Fruit fly (Drosophila melanogaster): Measurements from ENCODE around the gene Ras85D.

The Ras85D gene

DNA sequence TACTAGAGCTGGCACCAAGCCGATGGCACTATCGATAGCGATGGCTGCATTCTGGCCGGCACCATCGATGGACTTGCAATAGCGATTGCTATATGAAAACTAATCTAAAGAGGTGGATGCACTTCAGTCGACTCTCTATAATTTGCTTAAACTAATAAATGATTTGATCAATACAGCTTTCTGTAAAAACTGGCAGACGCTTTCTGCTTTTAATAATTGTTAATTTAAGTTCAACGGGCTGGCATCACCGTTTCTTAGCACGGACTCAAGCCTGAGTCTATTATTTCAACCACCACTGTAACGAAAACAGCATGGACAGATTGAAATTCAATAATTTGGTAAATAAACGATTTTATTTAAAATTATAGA lies at the start of gene Ras85D, which contains the start of gene Rlb1:
Gene Ras85D, minus strand, starts transcription at position 16 of the 369 bp plus-strand sequence.
Gene Rlb1, plus strand, starts transcription at position 276 of the 369 bp plus-strand sequence.
- TF ChIP-seq OdsH (GFP tag; optimal IDR thresholded peaks at IDR 0.05) (peak; percentile 37), Hr83 (GFP tag; optimal IDR thresholded peaks at IDR 0.05; ENCODE audit: poor library complexity, severe bottlenecking) (peak; percentile 18), Dif (GFP tag; optimal IDR thresholded peaks at IDR 0.05; ENCODE audit: partially characterized antibody) (no peak), sv (GFP tag; optimal IDR thresholded peaks at IDR 0.05) (peak; percentile 77), psq (GFP tag; optimal IDR thresholded peaks at IDR 0.05) (peak; percentile 62), rgr (GFP tag; optimal IDR thresholded peaks at IDR 0.05) (peak; percentile 70), lola (GFP tag; optimal IDR thresholded peaks at IDR 0.05) (no peak), brk (GFP tag; optimal IDR thresholded peaks at IDR 0.05) (peak; percentile 64), Hnf4 (GFP tag; optimal IDR thresholded peaks at IDR 0.05) (peak; percentile 78), sage (GFP tag; optimal IDR thresholded peaks at IDR 0.05) (no peak), N (GFP tag; optimal IDR thresholded peaks at IDR 0.05) (no peak), fru (GFP tag; optimal IDR thresholded peaks at IDR 0.05) (peak; percentile 76), Mio (GFP tag; optimal IDR thresholded peaks at IDR 0.05) (no peak), Abd-B (GFP tag; optimal IDR thresholded peaks at IDR 0.05) (no peak), ey (GFP tag; optimal IDR thresholded peaks at IDR 0.05) (peak; percentile 80), GATAd (GFP tag; optimal IDR thresholded peaks at IDR 0.05) (no peak), dmrt93B (GFP tag; optimal IDR thresholded peaks at IDR 0.05) (no peak), CG9705 (GFP tag; optimal IDR thresholded peaks at IDR 0.05) (peak; percentile 50), CrebA (GFP tag; optimal IDR thresholded peaks at IDR 0.05; ENCODE audit: borderline replicate concordance) (no peak), h (GFP tag; optimal IDR thresholded peaks at IDR 0.05) (peak; percentile 76), CG32264 (GFP tag; optimal IDR thresholded peaks at IDR 0.05) (no peak), dl (GFP tag; optimal IDR thresholded peaks at IDR 0.05; ENCODE audit: insufficient read depth in 1 of 2, partially characterized antibody in 2 of 2) (no peak), foxo (GFP tag; optimal IDR thresholded peaks at IDR 0.05) (peak in 1 of 2 experiments; percentile 81), jim (GFP tag; optimal IDR thresholded peaks at IDR 0.05) (peak; percentile 7), Vsx2 (GFP tag; optimal IDR thresholded peaks at IDR 0.05; ENCODE audit: partially characterized antibody) (no peak), woc (GFP tag; optimal IDR thresholded peaks at IDR 0.05) (peak; percentile 57), Myc (optimal IDR thresholded peaks at IDR 0.05) (peak; percentile 45), dsf (GFP tag; optimal IDR thresholded peaks at IDR 0.05; ENCODE audit: borderline replicate concordance) (peak; percentile 36), usp (GFP tag; optimal IDR thresholded peaks at IDR 0.05) (no peak), Jra (GFP tag; optimal IDR thresholded peaks at IDR 0.05) (peak; percentile 68), Hr78 (GFP tag; optimal IDR thresholded peaks at IDR 0.05) (no peak), pan (optimal IDR thresholded peaks at IDR 0.05) (no peak), tai (GFP tag; optimal IDR thresholded peaks at IDR 0.05) (peak; percentile 93), HLH106 (tag; optimal IDR thresholded peaks at IDR 0.05) (peak; percentile 77), Dfd (GFP tag; optimal IDR thresholded peaks at IDR 0.05) (no peak), br (GFP tag; optimal IDR thresholded peaks at IDR 0.05) (peak; percentile 68), Sp1 (GFP tag; optimal IDR thresholded peaks at IDR 0.05) (peak; percentile 49), Rel (GFP tag; optimal IDR thresholded peaks at IDR 0.05) (no peak), Rel (tag; optimal IDR thresholded peaks at IDR 0.05) (peak; percentile 21)

dm6 chr3R:9561121-9561520 lies 48.3 kb upstream of the Ras85D start:
- no peak for TF ChIP-seq Vsx2 (GFP tag; optimal IDR thresholded peaks at IDR 0.05; ENCODE audit: partially characterized antibody)
- TF ChIP-seq Dfd (GFP tag; optimal IDR thresholded peaks at IDR 0.05) = no peak
- no peak for TF ChIP-seq Hnf4 (GFP tag; optimal IDR thresholded peaks at IDR 0.05)
- TF ChIP-seq Sp1 (GFP tag; optimal IDR thresholded peaks at IDR 0.05) = no peak
- TF ChIP-seq ey (GFP tag; optimal IDR thresholded peaks at IDR 0.05) = no peak
- no peak for TF ChIP-seq CG9705 (GFP tag; optimal IDR thresholded peaks at IDR 0.05)
- no peak for TF ChIP-seq dl (GFP tag; optimal IDR thresholded peaks at IDR 0.05; ENCODE audit: insufficient read depth in 1 of 2, partially characterized antibody in 2 of 2)

Measured in whole organism, wandering third instar larva.